Fruit fly (Drosophila melanogaster): Measurements from ENCODE around the gene tefu.

Gene tefu

DNA sequence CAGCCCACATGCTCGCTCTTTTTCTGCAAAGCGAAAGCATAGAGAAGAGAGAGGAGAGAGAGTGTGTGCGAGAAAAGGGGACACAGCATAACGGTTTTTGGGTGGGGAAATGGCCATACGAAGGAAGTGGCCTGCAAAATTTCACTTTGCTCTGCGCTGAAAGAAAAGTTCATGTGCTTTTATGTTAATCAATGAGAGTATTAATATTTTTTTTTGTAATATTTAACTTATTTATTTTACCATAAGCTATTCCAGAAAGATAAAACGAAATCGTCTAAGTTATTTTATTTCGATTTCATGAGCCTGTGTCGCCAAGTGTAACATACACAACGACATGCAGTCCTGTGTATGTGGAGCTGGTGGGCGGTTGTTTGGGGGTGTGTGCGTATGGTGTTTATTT is 8.4 kb upstream of the tefu start (continued):
- peak; percentile 25 for TF ChIP-seq CG4328 (GFP tag; optimal IDR thresholded peaks at IDR 0.05)
- TF ChIP-seq bbx (GFP tag; IDR thresholded peaks at IDR 0.05; ENCODE audit: partially characterized antibody), result no peak
- TF ChIP-seq tio (GFP tag; optimal IDR thresholded peaks at IDR 0.05), result no peak
- peak; percentile 57 for TF ChIP-seq al (GFP tag; IDR thresholded peaks at IDR 0.05)
- TF ChIP-seq tgo (GFP tag; IDR thresholded peaks at IDR 0.05), result peak; percentile 80
- peak; percentile 75 for TF ChIP-seq CG14050 (GFP tag; IDR thresholded peaks at IDR 0.05)
- peak in 1 of 3 experiments; percentile 3 for TF ChIP-seq lola (GFP tag; optimal IDR thresholded peaks at IDR 0.05)
- TF ChIP-seq kni (GFP tag; optimal IDR thresholded peaks at IDR 0.05), result no peak
- no peak for TF ChIP-seq TFAM (GFP tag; optimal IDR thresholded peaks at IDR 0.05)
- no peak for TF ChIP-seq CG10543 (GFP tag; optimal IDR thresholded peaks at IDR 0.05)
- TF ChIP-seq chinmo (GFP tag; IDR thresholded peaks at IDR 0.05; ENCODE audit: partially characterized antibody), result 0 out of 4 replicates have a peak, but pooled peaks have one; percentile 18
- no peak for TF ChIP-seq CG2678 (tag; optimal IDR thresholded peaks at IDR 0.05)
- TF ChIP-seq fru (optimal IDR thresholded peaks at IDR 0.05), result no peak
- no peak; the same call in 2 of the 3 replicates for TF ChIP-seq Optix (GFP tag; IDR thresholded peaks at IDR 0.05)
- TF ChIP-seq pfk (GFP tag; optimal IDR thresholded peaks at IDR 0.05), result no peak
- no peak for TF ChIP-seq slou (GFP tag; optimal IDR thresholded peaks at IDR 0.05)
- peak; percentile 71 for TF ChIP-seq CG12299 (tag; optimal IDR thresholded peaks at IDR 0.05)
- no peak for TF ChIP-seq CG7963 (GFP tag; IDR thresholded peaks at IDR 0.05; ENCODE audit: partially characterized antibody)
- TF ChIP-seq fd64A (GFP tag; optimal IDR thresholded peaks at IDR 0.05), result no peak
- no peak for TF ChIP-seq trh (GFP tag; optimal IDR thresholded peaks at IDR 0.05)
- no peak for TF ChIP-seq CG4617 (GFP tag; optimal IDR thresholded peaks at IDR 0.05; ENCODE audit: borderline replicate concordance)
- TF ChIP-seq CG4854 (GFP tag; optimal IDR thresholded peaks at IDR 0.05), result no peak
- TF ChIP-seq CG9727 (GFP tag; optimal IDR thresholded peaks at IDR 0.05), result peak; percentile 63
- no peak for TF ChIP-seq CG30403 (GFP tag; optimal IDR thresholded peaks at IDR 0.05)
- no peak for TF ChIP-seq CG17802 (tag; optimal IDR thresholded peaks at IDR 0.05)
- TF ChIP-seq ap (GFP tag; IDR thresholded peaks at IDR 0.05), result peak; percentile 61
- TF ChIP-seq Abd-B (GFP tag; optimal IDR thresholded peaks at IDR 0.05), result no peak
- TF ChIP-seq Lhr (GFP tag; optimal IDR thresholded peaks at IDR 0.05), result no peak
- peak; percentile 86 for TF ChIP-seq CG32532 (GFP tag; IDR thresholded peaks at IDR 0.05)
- peak; percentile 39 for TF ChIP-seq CG10267 (tag; optimal IDR thresholded peaks at IDR 0.05)
- no peak for TF ChIP-seq CG14965 (GFP tag; optimal IDR thresholded peaks at IDR 0.05; ENCODE audit: borderline replicate concordance)
- TF ChIP-seq CG2712 (tag; optimal IDR thresholded peaks at IDR 0.05), result peak; percentile 73
- TF ChIP-seq CG12391 (tag; optimal IDR thresholded peaks at IDR 0.05), result peak; percentile 80
- peak; percentile 25 for TF ChIP-seq CG2116 (GFP tag; optimal IDR thresholded peaks at IDR 0.05)
- TF ChIP-seq CG9932 (GFP tag; IDR thresholded peaks at IDR 0.05), result peak; percentile 81
- 0 out of 2 replicates have a peak, but pooled peaks have one; percentile 14 for TF ChIP-seq GATAe (GFP tag; conservative IDR thresholded peaks at IDR 0.05)
- peak; percentile 74 for TF ChIP-seq seq (GFP tag; IDR thresholded peaks at IDR 0.05)
- no peak for TF ChIP-seq Ets97D (GFP tag; optimal IDR thresholded peaks at IDR 0.05)
- peak; percentile 59; the same call in 1 of the 2 replicates for TF ChIP-seq klu (GFP tag; IDR thresholded peaks at IDR 0.05)
- TF ChIP-seq org-1 (GFP tag; optimal IDR thresholded peaks at IDR 0.05), result peak; percentile 62
- TF ChIP-seq CG11560 (tag; IDR thresholded peaks at IDR 0.05), result no peak
- peak; percentile 53 for TF ChIP-seq ssp (GFP tag; IDR thresholded peaks at IDR 0.05)
- TF ChIP-seq corto (GFP tag; optimal IDR thresholded peaks at IDR 0.05), result no peak
- peak; percentile 63; the same call in 2 of the 3 replicates for TF ChIP-seq CG11093 (GFP tag; IDR thresholded peaks at IDR 0.05)
- TF ChIP-seq run (tag; optimal IDR thresholded peaks at IDR 0.05), result peak; percentile 10
- peak; percentile 89 for TF ChIP-seq Fer1 (GFP tag; optimal IDR thresholded peaks at IDR 0.05)
- peak; percentile 58 for TF ChIP-seq ind (GFP tag; optimal IDR thresholded peaks at IDR 0.05)
- no peak for TF ChIP-seq CG33213 (GFP tag; optimal IDR thresholded peaks at IDR 0.05)
- peak; percentile 55; the same call in 1 of the 2 replicates for TF ChIP-seq MBD-R2 (GFP tag; IDR thresholded peaks at IDR 0.05)
- TF ChIP-seq lilli (GFP tag; optimal IDR thresholded peaks at IDR 0.05), result peak; percentile 65
- peak; percentile 65 for TF ChIP-seq bcd (GFP tag; optimal IDR thresholded peaks at IDR 0.05)

Measured in whole organism, embryonic.